Fruit fly (Drosophila melanogaster): ENCODE measurements around the gene CG1835.

DNA sequence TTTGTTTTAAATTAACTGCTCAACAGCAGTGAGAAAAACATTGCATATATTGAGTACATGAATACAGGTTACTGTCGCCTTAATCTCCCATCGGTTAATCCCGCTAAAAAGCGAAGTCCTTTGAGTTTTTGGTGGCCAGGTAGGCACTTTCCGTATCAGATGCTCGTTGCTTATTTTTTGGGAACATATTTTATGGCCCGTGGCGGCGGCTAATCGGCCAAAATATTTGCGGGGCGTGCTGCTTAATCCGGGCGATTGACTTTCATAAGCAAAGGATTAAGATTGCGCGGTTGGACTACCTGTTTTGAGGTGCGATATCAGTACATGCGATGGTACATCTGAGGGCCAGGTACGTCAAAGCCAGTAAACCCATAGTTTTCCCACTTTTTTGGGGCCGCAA lies 29.5 kb downstream of the CG1835 start:
- TF ChIP-seq pb (GFP tag; optimal IDR thresholded peaks at IDR 0.05) (no peak), CG15479 (GFP tag; optimal IDR thresholded peaks at IDR 0.05) (no peak), CG7357 (GFP tag; IDR thresholded peaks at IDR 0.05) (no peak), eve (GFP tag; optimal IDR thresholded peaks at IDR 0.05) (no peak), CG3281 (GFP tag; optimal IDR thresholded peaks at IDR 0.05) (no peak), CG4617 (GFP tag; optimal IDR thresholded peaks at IDR 0.05; ENCODE audit: borderline replicate concordance) (no peak), CG6654 (GFP tag; optimal IDR thresholded peaks at IDR 0.05) (no peak), CG7372 (GFP tag; IDR thresholded peaks at IDR 0.05) (no peak), D19A (tag; optimal IDR thresholded peaks at IDR 0.05) (no peak), CG14014 (GFP tag; IDR thresholded peaks at IDR 0.05) (no peak), CG10431 (GFP tag; optimal IDR thresholded peaks at IDR 0.05) (no peak)
